Worm (Caenorhabditis elegans): Measurements from ENCODE around the gene tag-280.

Gene tag-280

DNA sequence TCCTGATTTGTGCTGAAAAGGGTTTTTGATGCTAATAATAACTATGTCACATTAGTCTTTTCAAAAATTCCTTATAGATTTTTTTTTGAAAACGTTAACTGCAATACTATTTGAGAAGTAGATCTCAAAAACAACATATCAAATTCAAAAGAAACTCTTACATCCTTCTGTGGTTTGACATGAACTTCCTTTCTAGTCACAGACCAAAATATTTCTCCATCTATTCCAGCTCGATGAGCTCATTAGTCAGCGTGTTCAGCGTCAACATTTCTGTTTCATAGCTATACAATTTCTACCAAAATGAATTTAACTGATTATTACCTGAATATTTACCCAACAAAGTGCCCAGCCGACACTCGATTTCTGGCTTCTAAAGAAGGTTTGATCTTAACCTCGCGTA, 48.2 kb downstream of the tag-280 start, which contains the start of gene srh-67:
Gene srh-67 (plus strand): TSS at position 301 of the 400 bp plus-strand sequence.
- TF ChIP-seq nhr-129 (tag; optimal IDR thresholded peaks at IDR 0.05) (no peak), alr-1 (tag; optimal IDR thresholded peaks at IDR 0.05) (no peak), ZK546.5 (tag; optimal IDR thresholded peaks at IDR 0.05) (no peak)
